Worm (Caenorhabditis elegans) whole organism, mixed stage, embryonic: Measurements from ENCODE around the gene W01B6.3.

Source experiments
- unc-39 ChIP-seq: fragments of 150-350 bp; optimal IDR thresholded peaks from 2 replicates; lab custom pipeline; 2014; ENCODE audit warnings: missing biosample characterization, missing genetic modification characterization
- unc-62 ChIP-seq: fragments of 150-350 bp; optimal IDR thresholded peaks from 2 replicates; lab custom pipeline; 2014; ENCODE audit warnings: missing biosample characterization, missing genetic modification reagents, missing genetic modification characterization

DNA sequence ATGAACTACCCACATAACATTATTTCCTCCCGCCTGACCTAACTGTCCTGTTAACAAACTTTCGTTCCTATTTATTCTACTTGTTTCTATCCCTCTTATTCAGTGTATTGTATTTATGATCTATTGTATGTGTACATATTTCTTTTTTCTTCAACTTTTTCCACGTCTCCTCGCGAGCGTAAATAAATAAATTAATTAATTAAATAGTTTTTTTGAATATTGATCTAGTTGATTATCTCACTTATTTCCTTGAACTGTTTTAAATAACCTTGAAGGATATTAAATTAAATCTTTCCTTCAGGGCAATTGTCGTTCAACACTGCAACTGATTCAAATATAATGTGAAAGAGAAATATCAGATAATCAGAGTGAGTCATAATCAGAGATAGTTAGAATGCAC is 29.5 kb downstream of the W01B6.3 start, which contains the start of gene frk-1:
- TF ChIP-seq unc-39 (tag; lab: Kevin White, UChicago) = no peak
- TF ChIP-seq unc-62 (GFP tag; lab: Kevin White, UChicago) = no peak
